Worm (Caenorhabditis elegans): ENCODE data around the gene K09C4.7.

DNA sequence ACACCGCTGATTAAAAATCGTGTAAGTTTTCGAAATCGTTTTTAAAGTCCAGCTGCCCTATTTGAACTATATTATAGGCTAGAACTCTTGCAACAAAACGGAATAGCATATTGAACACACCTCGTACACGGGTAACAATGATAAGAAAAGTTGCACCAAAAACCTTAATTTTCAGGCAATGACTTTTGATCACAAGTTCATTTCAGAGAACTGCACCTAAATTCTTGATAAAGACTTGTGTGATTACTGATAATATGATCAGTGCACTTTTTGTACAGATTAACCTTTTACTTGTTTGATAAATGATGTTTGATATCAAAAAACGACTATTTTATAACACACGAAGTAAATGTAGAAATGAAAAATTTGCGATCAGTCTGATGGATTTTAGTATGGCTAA lies 25.1 kb downstream of the K09C4.7 start:
- no peak for TF ChIP-seq unc-62 (GFP tag; optimal IDR thresholded peaks at IDR 0.05)
- TF ChIP-seq ceh-82 (tag; optimal IDR thresholded peaks at IDR 0.05), result no peak

Measured in whole organism, L2 larva.